Fruit fly (Drosophila melanogaster) whole organism, pupa: ENCODE measurements around the gene gig.
A peak's percentile ranks its signal among the peaks of the same experiment; 100 is the strongest.

Experiments used
- CG12605 ChIP-seq: fragments of 200-800 bp; sonication (Bioruptor generic); IDR thresholded peaks from 2 replicates; pipeline ENCODE4 v1.3.6; 2022; ENCODE audit warnings: missing biosample characterization, missing genetic modification characterization
- Pif1A ChIP-seq: fragments of 200-800 bp; sonication (Bioruptor generic); optimal IDR thresholded peaks from 3 replicates; lab custom pipeline; 2016; ENCODE audit warnings: missing biosample characterization, missing genetic modification characterization
- Snoo ChIP-seq: fragments of 200-800 bp; sonication (Bioruptor generic); optimal IDR thresholded peaks from 3 replicates; lab custom pipeline; 2017; ENCODE audit warnings: missing biosample characterization, mild to moderate bottlenecking, missing genetic modification characterization, inconsistent platforms

dm6 chr3L:20187885-20188570, 59.0 kb downstream of the gig start, which contains the start of gene Ssk:
- TF ChIP-seq CG12605 (GFP tag; lab: Robert Waterston, UW) (0 out of 2 replicates have a peak, but pooled peaks have one; percentile 13), Pif1A (GFP tag; lab: Kevin White, UChicago) (no peak), Snoo (tag; lab: Kevin White, UChicago) (no peak)
